Fruit fly (Drosophila melanogaster): ENCODE data around the gene CG14631.

- no peak for TF ChIP-seq CTCF (optimal IDR thresholded peaks at IDR 0.05)
- TF ChIP-seq CG8478 (optimal IDR thresholded peaks at IDR 0.05) = no peak
Measured at dm6 chrX:1047695-1048094, 35.9 kb downstream of the CG14631 start.

Data from S2 (cell line).